Worm (Caenorhabditis elegans) whole organism, late embryonic: ENCODE data around the gene Y116A8C.3.

ENCODE experiments used
- C08G9.2 ChIP-seq: sonication (generic microtip); optimal IDR thresholded peaks from 2 replicates; lab custom pipeline; 2016; ENCODE audit warnings: mild to moderate bottlenecking, missing genetic modification characterization, moderate library complexity, missing compliant biosample characterization
- C38D4.7 ChIP-seq: fragments of 200-800 bp; sonication (Bioruptor generic); optimal IDR thresholded peaks from 2 replicates; lab custom pipeline; 2018; ENCODE audit warnings: mild to moderate bottlenecking, missing genetic modification characterization, moderate library complexity, missing compliant biosample characterization
- K02D7.2 ChIP-seq: sonication (generic microtip); optimal IDR thresholded peaks from 2 replicates; lab custom pipeline; 2017; ENCODE audit warnings: mild to moderate bottlenecking, missing genetic modification characterization, missing compliant biosample characterization
- T23F11.4 ChIP-seq: fragments of 200-800 bp; sonication (Bioruptor generic); optimal IDR thresholded peaks from 2 replicates; lab custom pipeline; 2018; ENCODE audit warnings: mild to moderate bottlenecking, missing genetic modification characterization, missing compliant biosample characterization
- Y22D7AL.16 ChIP-seq: sonication (generic microtip); optimal IDR thresholded peaks from 2 replicates; lab custom pipeline; 2016; ENCODE audit warnings: missing genetic modification characterization, missing compliant biosample characterization
- ceh-14 ChIP-seq: sonication (generic microtip); optimal IDR thresholded peaks from 2 replicates; lab custom pipeline; 2016; ENCODE audit warnings: missing genotype, missing genetic modification characterization, missing compliant biosample characterization
- ceh-18 ChIP-seq: sonication (generic microtip); optimal IDR thresholded peaks from 2 replicates; lab custom pipeline; 2016; ENCODE audit warnings: missing genetic modification characterization, missing compliant biosample characterization
- ceh-22 ChIP-seq: sonication (generic microtip); optimal IDR thresholded peaks from 2 replicates; lab custom pipeline; 2017; ENCODE audit warnings: missing biosample characterization, missing genetic modification characterization
- ceh-24 ChIP-seq: sonication (generic microtip); optimal IDR thresholded peaks from 2 replicates; lab custom pipeline; 2016; ENCODE audit warnings: mild to moderate bottlenecking, missing genetic modification characterization, missing compliant biosample characterization
- ceh-31 ChIP-seq: sonication (generic microtip); optimal IDR thresholded peaks from 2 replicates; lab custom pipeline; 2016; ENCODE audit warnings: missing genetic modification characterization, missing compliant biosample characterization
- ceh-45 ChIP-seq: fragments of 200-800 bp; sonication (Bioruptor generic); IDR thresholded peaks from 2 replicates; pipeline ENCODE4 v1.3.6; 2022; ENCODE audit warnings: missing genetic modification reagents, missing genetic modification characterization, missing compliant biosample characterization
- dve-1 ChIP-seq: sonication (generic microtip); optimal IDR thresholded peaks from 2 replicates; lab custom pipeline; 2017; ENCODE audit warnings: antibody characterized with exemption, mild to moderate bottlenecking, missing genetic modification characterization, missing compliant biosample characterization
- eyg-1 ChIP-seq: sonication (generic microtip); optimal IDR thresholded peaks from 2 replicates; lab custom pipeline; 2016; ENCODE audit warnings: missing genotype, missing genetic modification characterization, missing compliant biosample characterization
- fkh-6 ChIP-seq: sonication (generic microtip); optimal IDR thresholded peaks from 2 replicates; lab custom pipeline; 2016; ENCODE audit warnings: missing genetic modification characterization, missing compliant biosample characterization
- hlh-13 ChIP-seq: fragments of 200-800 bp; sonication (Bioruptor generic); optimal IDR thresholded peaks from 2 replicates; lab custom pipeline; 2018; ENCODE audit warnings: mild to moderate bottlenecking, missing genetic modification characterization, missing compliant biosample characterization
- hlh-15 ChIP-seq: sonication (generic microtip); optimal IDR thresholded peaks from 2 replicates; lab custom pipeline; 2016; ENCODE audit warnings: missing genetic modification characterization, missing compliant biosample characterization
- hlh-30 ChIP-seq: sonication (generic microtip); optimal IDR thresholded peaks from 2 replicates; lab custom pipeline; 2017; ENCODE audit warnings: antibody characterized with exemption, missing genetic modification characterization, missing compliant biosample characterization; ENCODE audit not compliant: insufficient read depth
- hlh-6 ChIP-seq: sonication (generic microtip); optimal IDR thresholded peaks from 2 replicates; lab custom pipeline; 2016; ENCODE audit warnings: missing genotype, missing genetic modification characterization, missing compliant biosample characterization
- lim-6 ChIP-seq: sonication (generic microtip); optimal IDR thresholded peaks from 2 replicates; lab custom pipeline; 2016; ENCODE audit warnings: missing genetic modification characterization, missing compliant biosample characterization
- lin-11 ChIP-seq: fragments of 200-800 bp; sonication (Bioruptor generic); optimal IDR thresholded peaks from 2 replicates; lab custom pipeline; 2018; ENCODE audit warnings: mild to moderate bottlenecking, missing genetic modification characterization, missing compliant biosample characterization
- madf-2 ChIP-seq: sonication (generic microtip); optimal IDR thresholded peaks from 2 replicates; lab custom pipeline; 2017; ENCODE audit warnings: missing genetic modification characterization, missing compliant biosample characterization
- nfya-1 ChIP-seq: sonication (generic microtip); optimal IDR thresholded peaks from 2 replicates; lab custom pipeline; 2017; ENCODE audit warnings: missing genetic modification characterization, mild to moderate bottlenecking, missing compliant biosample characterization, antibody characterized with exemption, moderate library complexity
- nhr-232 ChIP-seq: sonication (generic microtip); optimal IDR thresholded peaks from 2 replicates; lab custom pipeline; 2016; ENCODE audit warnings: missing genetic modification characterization, missing compliant biosample characterization
- npax-4 ChIP-seq: sonication (generic microtip); optimal IDR thresholded peaks from 2 replicates; lab custom pipeline; 2016; ENCODE audit warnings: missing genetic modification characterization, missing compliant biosample characterization
- pat-9 ChIP-seq: fragments of 200-800 bp; sonication (Bioruptor generic); optimal IDR thresholded peaks from 2 replicates; lab custom pipeline; 2018; ENCODE audit warnings: mild to moderate bottlenecking, missing genetic modification characterization, moderate library complexity, missing compliant biosample characterization
- pax-1 ChIP-seq: fragments of 150-350 bp; optimal IDR thresholded peaks from 2 replicates; lab custom pipeline; 2014; ENCODE audit warnings: missing biosample characterization, missing genetic modification characterization
- pha-4 ChIP-seq: fragments of 150-350 bp; optimal IDR thresholded peaks from 2 replicates; lab custom pipeline; 2018; ENCODE audit warnings: missing biosample characterization, missing genetic modification reagents, missing genetic modification characterization
- pqm-1 ChIP-seq: sonication (generic microtip); optimal IDR thresholded peaks from 2 replicates; lab custom pipeline; 2016; ENCODE audit warnings: missing genetic modification characterization, missing compliant biosample characterization
- pros-1 ChIP-seq: fragments of 150-350 bp; optimal IDR thresholded peaks from 2 replicates; lab custom pipeline; 2014; ENCODE audit warnings: missing biosample characterization, missing genetic modification reagents, missing genetic modification characterization
- rnt-1 ChIP-seq: sonication (generic microtip); optimal IDR thresholded peaks from 2 replicates; lab custom pipeline; 2016; ENCODE audit warnings: missing genetic modification characterization, missing compliant biosample characterization
- sdc-2 ChIP-seq: sonication (generic microtip); optimal IDR thresholded peaks from 2 replicates; lab custom pipeline; 2016; ENCODE audit warnings: missing genotype, missing genetic modification characterization, missing compliant biosample characterization
- sox-4 ChIP-seq: sonication (generic microtip); optimal IDR thresholded peaks from 2 replicates; lab custom pipeline; 2017; ENCODE audit warnings: mild to moderate bottlenecking, missing genetic modification characterization, inconsistent platforms, missing compliant biosample characterization
- syd-9 ChIP-seq: sonication (generic microtip); optimal IDR thresholded peaks from 2 replicates; lab custom pipeline; 2016; ENCODE audit warnings: mild to moderate bottlenecking, missing genetic modification characterization, moderate library complexity, missing compliant biosample characterization
- tbx-7 ChIP-seq: sonication (generic microtip); optimal IDR thresholded peaks from 2 replicates; lab custom pipeline; 2016; ENCODE audit warnings: missing genotype, missing genetic modification characterization, missing compliant biosample characterization
- unc-3 ChIP-seq, 2 experiments: fragments of 200-800 bp in 1 of 2; sonication (Bioruptor generic) in 1 of 2; sonication (generic microtip) in 1 of 2; conservative IDR thresholded peaks in 1 of 2; optimal IDR thresholded peaks in 1 of 2; 2 replicates each; pipeline versions ENCODE4 v1.3.6 to Lab custom; 2016 to 2022; ENCODE audit warnings: missing compliant biosample characterization in 2 of 2, missing genetic modification characterization in 2 of 2, missing genetic modification reagents in 1 of 2
- unc-42 ChIP-seq: sonication (generic microtip); optimal IDR thresholded peaks from 2 replicates; lab custom pipeline; 2016; ENCODE audit warnings: missing genotype, missing genetic modification characterization, missing compliant biosample characterization
- unc-55 ChIP-seq: sonication (generic microtip); optimal IDR thresholded peaks from 2 replicates; lab custom pipeline; 2017; ENCODE audit warnings: missing biosample characterization, missing genetic modification reagents, missing genetic modification characterization
- ztf-16 ChIP-seq: sonication (generic microtip); optimal IDR thresholded peaks from 2 replicates; lab custom pipeline; 2017; ENCODE audit warnings: missing genetic modification characterization, missing compliant biosample characterization

Y116A8C.3 gene

ce11 chrIV:16921999-16922398 lies 6.1 kb downstream of the Y116A8C.3 start:
- TF ChIP-seq nfya-1, result no peak
- TF ChIP-seq K02D7.2 (tag; lab: Kevin White, UChicago), result no peak
- TF ChIP-seq pat-9 (tag; lab: Kevin White, UChicago), result no peak
- TF ChIP-seq ceh-14, result no peak
- TF ChIP-seq lin-11, result no peak
- no peak for TF ChIP-seq ceh-31 (tag; lab: Kevin White, UChicago)
- TF ChIP-seq npax-4, result no peak
- no peak for TF ChIP-seq pros-1 (tag; lab: Kevin White, UChicago)
- no peak for TF ChIP-seq fkh-6 (tag; lab: Kevin White, UChicago)
- TF ChIP-seq dve-1 (tag; lab: Kevin White, UChicago), result no peak
- TF ChIP-seq tbx-7 (tag; lab: Kevin White, UChicago), result no peak
- TF ChIP-seq C08G9.2 (tag; lab: Kevin White, UChicago), result no peak
- TF ChIP-seq ztf-16, result no peak

ce11 chrIV:16924092-16924491 lies 8.2 kb downstream of the Y116A8C.3 start, which contains the start of gene nep-24:
nep-24 (plus strand) TSS chrIV:16924392.
- TF ChIP-seq lim-6 (tag; lab: Kevin White, UChicago) (no peak), ceh-31 (tag; lab: Kevin White, UChicago) (no peak), hlh-30 (tag; lab: Kevin White, UChicago) (no peak), K02D7.2 (tag; lab: Kevin White, UChicago) (no peak), rnt-1 (tag; lab: Kevin White, UChicago) (no peak), tbx-7 (tag; lab: Kevin White, UChicago) (no peak), pax-1 (tag; lab: Kevin White, UChicago) (no peak), ceh-45 (GFP tag; lab: Robert Waterston, UW) (no peak), pqm-1 (tag; lab: Kevin White, UChicago) (no peak), pros-1 (tag; lab: Kevin White, UChicago) (no peak), nfya-1 (no peak), nhr-232 (tag; lab: Kevin White, UChicago) (no peak), unc-42 (tag; lab: Kevin White, UChicago) (no peak), hlh-13 (GFP tag; lab: Kevin White, UChicago) (no peak), sox-4 (tag; lab: Kevin White, UChicago) (no peak), hlh-6 (tag; lab: Kevin White, UChicago) (no peak), T23F11.4 (GFP tag; lab: Kevin White, UChicago) (no peak), ceh-14 (no peak), fkh-6 (tag; lab: Kevin White, UChicago) (no peak), ceh-24 (no peak)
- TF ChIP-seq, all 69 proteins: peak for 0

DNA sequence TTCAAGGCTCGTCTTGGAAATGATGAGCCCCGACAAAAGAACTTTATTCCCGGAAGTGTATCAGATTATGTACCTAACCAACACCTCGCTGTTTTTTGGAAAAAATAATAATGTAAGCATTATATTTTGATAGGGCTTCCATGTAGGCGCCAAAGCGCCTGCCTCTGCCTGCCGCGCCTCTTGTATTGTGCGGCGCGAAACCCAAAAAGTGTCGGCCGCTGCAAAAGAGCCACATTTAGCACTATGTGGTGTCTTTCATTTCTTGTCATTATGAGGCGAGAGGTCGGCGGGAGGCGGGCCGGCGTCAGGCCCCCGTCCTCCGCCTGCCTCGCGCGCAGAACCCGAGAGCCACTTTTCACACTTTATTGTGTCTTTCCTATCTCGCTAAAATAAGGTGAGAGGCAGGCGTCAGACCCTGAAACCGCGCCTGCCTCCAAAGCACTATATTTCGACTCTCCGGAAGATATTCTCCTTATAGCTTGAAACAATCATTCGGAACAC lies 9.6 kb downstream of the Y116A8C.3 start:
- TF ChIP-seq K02D7.2 (tag; lab: Kevin White, UChicago), result no peak
- no peak for TF ChIP-seq nhr-232 (tag; lab: Kevin White, UChicago)
- no peak for TF ChIP-seq ceh-22 (tag; lab: Kevin White, UChicago)
- no peak for TF ChIP-seq eyg-1 (tag; lab: Kevin White, UChicago)
- TF ChIP-seq unc-55 (GFP tag; lab: Kevin White, UChicago), result no peak
- no peak for TF ChIP-seq ceh-14
- no peak for TF ChIP-seq syd-9 (tag; lab: Kevin White, UChicago)
- TF ChIP-seq unc-3 (GFP tag; conservative IDR thresholded peaks at IDR 0.05; lab: Robert Waterston, UW), result no peak
- TF ChIP-seq unc-3 (tag; optimal IDR thresholded peaks at IDR 0.05; lab: Kevin White, UChicago), result no peak
- no peak for TF ChIP-seq ceh-18 (tag; lab: Kevin White, UChicago)
- TF ChIP-seq Y22D7AL.16 (tag; lab: Kevin White, UChicago), result no peak
- TF ChIP-seq hlh-13 (GFP tag; lab: Kevin White, UChicago), result no peak
- TF ChIP-seq pha-4, result no peak
- no peak for TF ChIP-seq madf-2 (tag; lab: Kevin White, UChicago)
- no peak for TF ChIP-seq C38D4.7 (GFP tag; lab: Kevin White, UChicago)
- TF ChIP-seq ztf-16, result no peak
- TF ChIP-seq hlh-15, result no peak
- no peak for TF ChIP-seq sdc-2 (tag; lab: Kevin White, UChicago)
- TF ChIP-seq C08G9.2 (tag; lab: Kevin White, UChicago), result no peak
